Worm (Caenorhabditis elegans) whole organism, L3 larva: ENCODE results near the gene T01B11.1.
A peak's percentile ranks its signal among the peaks of the same experiment; 100 is the strongest.

Experiments used
- ZK546.5 ChIP-seq: sonication (generic microtip); optimal IDR thresholded peaks from 2 replicates; lab custom pipeline; 2017; ENCODE audit warnings: missing biosample characterization, missing genetic modification characterization
- ama-1 ChIP-seq: fragments of 150-350 bp; optimal IDR thresholded peaks from 2 replicates; lab custom pipeline; 2018
- ceh-16 ChIP-seq: sonication (generic microtip); optimal IDR thresholded peaks from 2 replicates; lab custom pipeline; 2017; ENCODE audit warnings: missing biosample characterization, missing genetic modification characterization
- ceh-28 ChIP-seq: fragments of 150-350 bp; optimal IDR thresholded peaks from 2 replicates; lab custom pipeline; 2014; ENCODE audit warnings: missing biosample characterization, missing genetic modification reagents, missing genetic modification characterization
- ceh-82 ChIP-seq: fragments of 150-350 bp; optimal IDR thresholded peaks from 2 replicates; lab custom pipeline; 2014; ENCODE audit warnings: missing biosample characterization, missing genetic modification characterization
- daf-12 ChIP-seq: fragments of 150-350 bp; optimal IDR thresholded peaks from 2 replicates; lab custom pipeline; 2014; ENCODE audit warnings: missing biosample characterization, missing genetic modification reagents, missing genetic modification characterization
- egl-5 ChIP-seq: fragments of 150-350 bp; optimal IDR thresholded peaks from 2 replicates; lab custom pipeline; 2017; ENCODE audit warnings: missing biosample characterization, missing genetic modification reagents, missing genetic modification characterization, inconsistent platforms
- elt-1 ChIP-seq: fragments of 150-350 bp; optimal IDR thresholded peaks from 2 replicates; lab custom pipeline; 2014; ENCODE audit warnings: missing biosample characterization, missing genetic modification characterization
- elt-2 ChIP-seq: sonication (generic microtip); optimal IDR thresholded peaks from 2 replicates; lab custom pipeline; 2016; ENCODE audit warnings: missing genetic modification reagents, mild to moderate bottlenecking, missing genetic modification characterization, missing compliant biosample characterization
- elt-3 ChIP-seq, 3 experiments: fragments of 150-350 bp in 1 of 3; sonication (generic microtip) in 2 of 3; optimal IDR thresholded peaks; 2 replicates in 2 of 3; 4 replicates in 1 of 3; lab custom pipeline; 2014 to 2017; ENCODE audit warnings: missing biosample characterization in 3 of 3, missing genetic modification characterization in 3 of 3
- fkh-10 ChIP-seq: sonication (generic microtip); optimal IDR thresholded peaks from 2 replicates; lab custom pipeline; 2017; ENCODE audit warnings: missing biosample characterization, missing genetic modification reagents, missing genetic modification characterization
- fkh-2 ChIP-seq: fragments of 150-350 bp; optimal IDR thresholded peaks from 2 replicates; lab custom pipeline; 2014; ENCODE audit warnings: missing biosample characterization, missing genetic modification reagents, missing genetic modification characterization
- hmg-11 ChIP-seq: sonication (generic microtip); optimal IDR thresholded peaks from 2 replicates; lab custom pipeline; 2016; ENCODE audit warnings: missing genetic modification characterization, missing compliant biosample characterization
- jun-1 ChIP-seq: fragments of 150-350 bp; optimal IDR thresholded peaks from 2 replicates; lab custom pipeline; 2014; ENCODE audit warnings: missing biosample characterization, missing genetic modification reagents, missing genetic modification characterization
- lin-15B ChIP-seq: fragments of 150-350 bp; optimal IDR thresholded peaks from 2 replicates; lab custom pipeline; 2014; ENCODE audit warnings: missing biosample characterization, missing genetic modification characterization
- lin-39 ChIP-seq: fragments of 150-350 bp; optimal IDR thresholded peaks from 2 replicates; lab custom pipeline; 2018; ENCODE audit warnings: missing biosample characterization, missing genetic modification reagents, missing genetic modification characterization
- lsy-12 ChIP-seq: sonication (generic microtip); optimal IDR thresholded peaks from 2 replicates; lab custom pipeline; 2016; ENCODE audit warnings: mild to moderate bottlenecking, missing genetic modification characterization, missing compliant biosample characterization
- mdl-1 ChIP-seq: fragments of 150-350 bp; optimal IDR thresholded peaks from 2 replicates; lab custom pipeline; 2014; ENCODE audit warnings: missing biosample characterization, missing genetic modification characterization
- mml-1 ChIP-seq: fragments of 150-350 bp; sonication (generic microtip); optimal IDR thresholded peaks from 3 replicates; lab custom pipeline; 2014; ENCODE audit warnings: missing biosample characterization, missing genetic modification characterization
- nfya-1 ChIP-seq: sonication (generic microtip); optimal IDR thresholded peaks from 2 replicates; lab custom pipeline; 2017; ENCODE audit warnings: missing genetic modification characterization, mild to moderate bottlenecking, missing compliant biosample characterization, antibody characterized with exemption, moderate library complexity; ENCODE audit not compliant: insufficient read depth
- nhr-11 ChIP-seq: fragments of 150-350 bp; optimal IDR thresholded peaks from 2 replicates; lab custom pipeline; 2014; ENCODE audit warnings: missing biosample characterization, missing genetic modification characterization
- nhr-23 ChIP-seq: fragments of 150-350 bp; optimal IDR thresholded peaks from 2 replicates; lab custom pipeline; 2014; ENCODE audit warnings: missing biosample characterization, missing genetic modification reagents, missing genetic modification characterization
- nhr-237 ChIP-seq: fragments of 150-350 bp; optimal IDR thresholded peaks from 2 replicates; lab custom pipeline; 2014; ENCODE audit warnings: missing biosample characterization, missing genetic modification characterization
- nhr-25 ChIP-seq: sonication (generic microtip); optimal IDR thresholded peaks from 2 replicates; lab custom pipeline; 2017; ENCODE audit warnings: missing biosample characterization, missing genetic modification characterization
- nhr-28 ChIP-seq: fragments of 150-350 bp; optimal IDR thresholded peaks from 2 replicates; lab custom pipeline; 2014; ENCODE audit warnings: missing biosample characterization, missing genetic modification characterization
- nhr-43 ChIP-seq: sonication (generic microtip); optimal IDR thresholded peaks from 2 replicates; lab custom pipeline; 2016; ENCODE audit warnings: mild to moderate bottlenecking, missing genetic modification characterization, missing compliant biosample characterization; ENCODE audit not compliant: poor library complexity, severe bottlenecking
- nhr-67 ChIP-seq: fragments of 150-350 bp; optimal IDR thresholded peaks from 2 replicates; lab custom pipeline; 2014; ENCODE audit warnings: missing biosample characterization, missing genetic modification characterization
- nhr-76 ChIP-seq: fragments of 150-350 bp; sonication (generic microtip); optimal IDR thresholded peaks from 5 replicates; lab custom pipeline; 2014; ENCODE audit warnings: missing biosample characterization, missing genetic modification characterization
- pha-4 ChIP-seq: fragments of 150-350 bp; optimal IDR thresholded peaks from 2 replicates; lab custom pipeline; 2014; ENCODE audit warnings: missing biosample characterization, missing genetic modification reagents, missing genetic modification characterization
- pqm-1 ChIP-seq: fragments of 150-350 bp; optimal IDR thresholded peaks from 2 replicates; lab custom pipeline; 2017; ENCODE audit warnings: missing biosample characterization, missing genetic modification characterization, inconsistent platforms
- skn-1 ChIP-seq: fragments of 150-350 bp; optimal IDR thresholded peaks from 2 replicates; lab custom pipeline; 2014; ENCODE audit warnings: missing biosample characterization, missing genetic modification characterization
- snpc-4 ChIP-seq: fragments of 150-350 bp; optimal IDR thresholded peaks from 2 replicates; lab custom pipeline; 2014; ENCODE audit warnings: missing biosample characterization, missing genetic modification characterization
- tbx-2 ChIP-seq: sonication (generic microtip); optimal IDR thresholded peaks from 2 replicates; lab custom pipeline; 2016; ENCODE audit warnings: mild to moderate bottlenecking, missing genetic modification characterization, missing compliant biosample characterization
- zag-1 ChIP-seq: fragments of 150-350 bp; optimal IDR thresholded peaks from 2 replicates; lab custom pipeline; 2014; ENCODE audit warnings: missing biosample characterization, missing genetic modification characterization
- ztf-11 ChIP-seq: fragments of 150-350 bp; optimal IDR thresholded peaks from 2 replicates; lab custom pipeline; 2014; ENCODE audit warnings: missing biosample characterization, missing genetic modification characterization

T01B11.1 gene

ce11 chrIV:8476166-8476565 is 29.2 kb downstream of the T01B11.1 start:
- TF ChIP-seq ama-1 = no peak
- no peak for TF ChIP-seq hmg-11
- TF ChIP-seq skn-1 (tag; lab: Kevin White, UChicago) = no peak
- no peak for TF ChIP-seq ceh-16
- TF ChIP-seq pqm-1 (tag; lab: Kevin White, UChicago) = no peak
- TF ChIP-seq fkh-10 (GFP tag; lab: Kevin White, UChicago) = no peak
- no peak for TF ChIP-seq zag-1 (tag; lab: Kevin White, UChicago)
- no peak for TF ChIP-seq ztf-11 (tag; lab: Kevin White, UChicago)
- no peak for TF ChIP-seq nfya-1
- TF ChIP-seq nhr-76 (tag; lab: Kevin White, UChicago) = no peak
- TF ChIP-seq nhr-237 = no peak
- TF ChIP-seq nhr-67 = no peak

- TF ChIP-seq daf-12 (tag; lab: Kevin White, UChicago) = no peak
- TF ChIP-seq nhr-43 (tag; lab: Kevin White, UChicago) = no peak
- no peak for TF ChIP-seq nfya-1
- TF ChIP-seq nhr-23 (tag; lab: Kevin White, UChicago) = no peak
- TF ChIP-seq mdl-1 (tag; lab: Kevin White, UChicago) = no peak
- TF ChIP-seq ZK546.5 (tag; lab: Kevin White, UChicago) = no peak
- TF ChIP-seq ama-1 = no peak
- TF ChIP-seq ceh-28 (tag; lab: Kevin White, UChicago) = no peak
- TF ChIP-seq lsy-12 = no peak
- TF ChIP-seq nhr-25 = no peak
- no peak for TF ChIP-seq nhr-67
- TF ChIP-seq tbx-2 (tag; lab: Kevin White, UChicago) = no peak
- TF ChIP-seq skn-1 (tag; lab: Kevin White, UChicago) = no peak
- TF ChIP-seq ceh-16 = no peak
Observed at ce11 chrIV:8476880-8477279, 29.9 kb downstream of the T01B11.1 start, which contains the start of gene spp-10. Gene spp-10, plus strand, starts transcription at chrIV:8477180.

- no peak for TF ChIP-seq tbx-2 (tag; lab: Kevin White, UChicago)
- TF ChIP-seq elt-3 (tag; optimal IDR thresholded peaks at IDR 0.05; lab: Kevin White, UChicago) = no peak
- no peak for TF ChIP-seq nhr-43 (tag; lab: Kevin White, UChicago)
- TF ChIP-seq ceh-16 = no peak
- no peak for TF ChIP-seq ztf-11 (tag; lab: Kevin White, UChicago)
- no peak for TF ChIP-seq nhr-28 (tag; lab: Kevin White, UChicago)
- no peak for TF ChIP-seq elt-2 (tag; lab: Kevin White, UChicago)
- no peak for TF ChIP-seq nfya-1
Observed at ce11 chrIV:8478516-8478915, 31.5 kb downstream of the T01B11.1 start.

- TF ChIP-seq lsy-12 (no peak), ceh-28 (tag; lab: Kevin White, UChicago) (no peak), ztf-11 (tag; lab: Kevin White, UChicago) (no peak), nhr-76 (tag; lab: Kevin White, UChicago) (no peak), ceh-82 (tag; lab: Kevin White, UChicago) (no peak), nhr-28 (tag; lab: Kevin White, UChicago) (no peak), egl-5 (tag; lab: Kevin White, UChicago) (no peak), lin-15B (no peak), elt-1 (no peak), hmg-11 (no peak), nhr-11 (no peak), fkh-2 (no peak), tbx-2 (tag; lab: Kevin White, UChicago) (no peak), lin-39 (tag; lab: Kevin White, UChicago) (no peak), mml-1 (tag; lab: Kevin White, UChicago) (no peak), nhr-237 (no peak), ama-1 (no peak), snpc-4 (tag; lab: Kevin White, UChicago) (no peak)
Observed at ce11 chrIV:8479346-8479745, 32.3 kb downstream of the T01B11.1 start, which contains the start of gene hlh-12. Gene hlh-12, minus strand, starts transcription at chrIV:8479446.

ce11 chrIV:8481308-8481707 is 34.3 kb downstream of the T01B11.1 start, which contains the start of gene spp-8:
Gene spp-8, plus strand, starts transcription at chrIV:8481664.
- TF ChIP-seq ceh-82 (tag; lab: Kevin White, UChicago) (no peak), nhr-237 (no peak), pqm-1 (tag; lab: Kevin White, UChicago) (peak; percentile 97), lin-15B (no peak), jun-1 (tag; lab: Kevin White, UChicago) (peak; percentile 64), ceh-16 (no peak), elt-2 (tag; lab: Kevin White, UChicago) (peak; percentile 97), pha-4 (tag; lab: Kevin White, UChicago) (peak; percentile 65), elt-3 (tag; optimal IDR thresholded peaks at IDR 0.05; lab: Kevin White, UChicago) (no peak)
